Fruit fly (Drosophila melanogaster): ENCODE measurements around the gene dnt.

- TF ChIP-seq Neu2 (GFP tag; optimal IDR thresholded peaks at IDR 0.05; ENCODE audit: borderline replicate concordance), result no peak
- TF ChIP-seq CG1832 (GFP tag; optimal IDR thresholded peaks at IDR 0.05), result no peak
- TF ChIP-seq Lhr (GFP tag; optimal IDR thresholded peaks at IDR 0.05), result no peak
- no peak for TF ChIP-seq zfh1 (GFP tag; IDR thresholded peaks at IDR 0.05)
- no peak for TF ChIP-seq sisA (GFP tag; IDR thresholded peaks at IDR 0.05)
- TF ChIP-seq pum (GFP tag; optimal IDR thresholded peaks at IDR 0.05), result no peak
- TF ChIP-seq gfzf (GFP tag; optimal IDR thresholded peaks at IDR 0.05), result no peak
- no peak for TF ChIP-seq nom (GFP tag; optimal IDR thresholded peaks at IDR 0.05)
- no peak for TF ChIP-seq pan (optimal IDR thresholded peaks at IDR 0.05)
- TF ChIP-seq pan (GFP tag; optimal IDR thresholded peaks at IDR 0.05 in 1 of 2, IDR thresholded peaks at IDR 0.05 in 1 of 2), result no peak
- TF ChIP-seq hb (GFP tag; IDR thresholded peaks at IDR 0.05; ENCODE audit: partially characterized antibody), result 0 out of 3 replicates have a peak, but pooled peaks have one; percentile 32
- no peak for TF ChIP-seq ewg (GFP tag; optimal IDR thresholded peaks at IDR 0.05)
- TF ChIP-seq ro (GFP tag; IDR thresholded peaks at IDR 0.05), result no peak
- TF ChIP-seq psq (GFP tag; optimal IDR thresholded peaks at IDR 0.05), result no peak
Measured at dm6 chr2L:19403398-19403797, 40.4 kb upstream of the dnt start.

Data from whole organism, embryonic.